Worm (Caenorhabditis elegans) whole organism, young adult: Measurements from ENCODE around the gene M01F1.9.
A peak's percentile ranks its signal among the peaks of the same experiment; 100 is the strongest.

ENCODE experiments used
- B0336.3 ChIP-seq: fragments of 200-800 bp; sonication (Bioruptor generic); IDR thresholded peaks from 2 replicates; pipeline ENCODE4 v1.3.6; 2022; ENCODE audit warnings: missing genetic modification characterization, missing compliant biosample characterization
- F49E8.2 ChIP-seq: sonication (generic microtip); optimal IDR thresholded peaks from 3 replicates; lab custom pipeline; 2017; ENCODE audit warnings: missing genetic modification characterization, mild to moderate bottlenecking, missing compliant biosample characterization, antibody characterized with exemption, moderate library complexity; ENCODE audit not compliant: insufficient read depth
- T26A5.8 ChIP-seq: sonication (generic microtip); optimal IDR thresholded peaks from 2 replicates; lab custom pipeline; 2016; ENCODE audit warnings: missing genetic modification characterization, missing compliant biosample characterization
- bed-2 ChIP-seq: fragments of 200-800 bp; sonication (Bioruptor generic); IDR thresholded peaks from 2 replicates; pipeline ENCODE4 v1.3.6; 2022; ENCODE audit warnings: missing genetic modification reagents, missing genetic modification characterization, missing compliant biosample characterization
- die-1 ChIP-seq: sonication (generic microtip); optimal IDR thresholded peaks from 2 replicates; lab custom pipeline; 2016; ENCODE audit warnings: missing genotype, mild to moderate bottlenecking, missing genetic modification characterization, missing compliant biosample characterization
- egl-18 ChIP-seq: fragments of 200-800 bp; sonication (Bioruptor generic); IDR thresholded peaks from 2 replicates; pipeline ENCODE4 v1.3.6; 2022; ENCODE audit warnings: missing genetic modification reagents, missing genetic modification characterization, missing compliant biosample characterization
- hmg-20 ChIP-seq: fragments of 200-800 bp; sonication (Bioruptor generic); IDR thresholded peaks from 2 replicates; pipeline ENCODE4 v1.3.6; 2022; ENCODE audit warnings: missing genetic modification reagents, missing genetic modification characterization, missing compliant biosample characterization
- let-607 ChIP-seq, 2 experiments: fragments of 200-800 bp in 1 of 2; sonication (Bioruptor generic) in 1 of 2; sonication (generic microtip) in 1 of 2; optimal IDR thresholded peaks; 2 replicates each; lab custom pipeline; 2016 to 2018; ENCODE audit warnings: mild to moderate bottlenecking in 2 of 2, missing compliant biosample characterization in 2 of 2, missing genetic modification characterization in 2 of 2, moderate library complexity in 2 of 2, missing genotype in 1 of 2
- snpc-4 ChIP-seq, 5 experiments: fragments of 150-350 bp in 1 of 5; sonication (generic microtip) in 4 of 5; optimal IDR thresholded peaks; 2 replicates each; lab custom pipeline; 2014 to 2018; ENCODE audit warnings: missing genetic modification characterization in 5 of 5, missing biosample characterization in 3 of 5, antibody characterized with exemption in 2 of 5, mild to moderate bottlenecking in 2 of 5, missing compliant biosample characterization in 2 of 5, missing genotype in 2 of 5, moderate library complexity in 2 of 5, missing genetic modification reagents in 1 of 5
- sptf-2 ChIP-seq: fragments of 200-800 bp; sonication (Bioruptor generic); optimal IDR thresholded peaks from 2 replicates; lab custom pipeline; 2018; ENCODE audit warnings: mild to moderate bottlenecking, missing genetic modification characterization, missing compliant biosample characterization
- tbp1 ChIP-seq: fragments of 200-800 bp; sonication (Bioruptor generic); optimal IDR thresholded peaks from 2 replicates; lab custom pipeline; 2018; ENCODE audit warnings: mild to moderate bottlenecking, missing genetic modification characterization, missing compliant biosample characterization

ce11 chrIII:3499850-3500249, 993 bp upstream of the M01F1.9 start:
- TF ChIP-seq T26A5.8 = no peak
- TF ChIP-seq egl-18 (GFP tag; lab: Robert Waterston, UW) = no peak
- TF ChIP-seq let-607 (tag; optimal IDR thresholded peaks at IDR 0.05; lab: Kevin White, UChicago) = no peak
- no peak for TF ChIP-seq sptf-2
- no peak for TF ChIP-seq snpc-4 (GFP tag; optimal IDR thresholded peaks at IDR 0.05; lab: Kevin White, UChicago)
- no peak for TF ChIP-seq snpc-4 (tag; optimal IDR thresholded peaks at IDR 0.05; lab: Kevin White, UChicago)
- no peak for TF ChIP-seq hmg-20
- TF ChIP-seq tbp1 (GFP tag; lab: Kevin White, UChicago) = no peak
- TF ChIP-seq bed-2 (GFP tag; lab: Robert Waterston, UW) = 0 out of 2 replicates have a peak, but pooled peaks have one; percentile 35
- TF ChIP-seq B0336.3 (GFP tag; lab: Robert Waterston, UW) = no peak
- TF ChIP-seq F49E8.2 (tag; lab: Kevin White, UChicago) = no peak
- TF ChIP-seq die-1 (tag; lab: Kevin White, UChicago) = no peak
